Worm (Caenorhabditis elegans) whole organism, young adult: ENCODE measurements around the gene dmd-5.
"Not testable (repeated sequence)": the region's sequence is repeated elsewhere in the genome, so short reads cannot be mapped to it uniquely, and the experiment has no call there.

Source experiments
- B0019.2 ChIP-seq: fragments of 200-800 bp; sonication (Bioruptor generic); conservative IDR thresholded peaks from 2 replicates; pipeline ENCODE4 v1.3.6; 2022; ENCODE audit warnings: missing genetic modification reagents, missing genetic modification characterization, missing compliant biosample characterization
- D2030.7 ChIP-seq: fragments of 200-800 bp; sonication (Bioruptor generic); IDR thresholded peaks from 2 replicates; pipeline ENCODE4 v1.3.6; 2022; ENCODE audit warnings: missing genetic modification reagents, missing genetic modification characterization, missing compliant biosample characterization
- F49E8.2 ChIP-seq: sonication (generic microtip); optimal IDR thresholded peaks from 3 replicates; lab custom pipeline; 2017; ENCODE audit warnings: missing genetic modification characterization, mild to moderate bottlenecking, missing compliant biosample characterization, antibody characterized with exemption, moderate library complexity; ENCODE audit not compliant: insufficient read depth
- F55B11.4 ChIP-seq: sonication (generic microtip); optimal IDR thresholded peaks from 2 replicates; lab custom pipeline; 2016; ENCODE audit warnings: missing compliant biosample characterization, missing genetic modification characterization, borderline replicate concordance; ENCODE audit not compliant: insufficient read depth
- F57A8.1 ChIP-seq: fragments of 200-800 bp; sonication (Bioruptor generic); optimal IDR thresholded peaks from 2 replicates; lab custom pipeline; 2018; ENCODE audit warnings: mild to moderate bottlenecking, missing genetic modification characterization, moderate library complexity, missing compliant biosample characterization
- F57C9.4 ChIP-seq: sonication (generic microtip); optimal IDR thresholded peaks from 2 replicates; lab custom pipeline; 2017; ENCODE audit warnings: mild to moderate bottlenecking, missing genetic modification characterization, missing compliant biosample characterization
- K11D2.4 ChIP-seq: fragments of 200-800 bp; sonication (Bioruptor generic); IDR thresholded peaks from 2 replicates; pipeline ENCODE4 v1.3.6; 2022; ENCODE audit warnings: missing genetic modification reagents, missing genetic modification characterization, missing compliant biosample characterization
- T07F8.4 ChIP-seq: sonication (generic microtip); optimal IDR thresholded peaks from 2 replicates; lab custom pipeline; 2016; ENCODE audit warnings: mild to moderate bottlenecking, missing genetic modification characterization, moderate library complexity, missing compliant biosample characterization
- Y53G8AR.9 ChIP-seq: fragments of 200-800 bp; sonication (Bioruptor generic); conservative IDR thresholded peaks from 2 replicates; pipeline ENCODE4 v1.3.6; 2022; ENCODE audit warnings: missing genetic modification reagents, missing genetic modification characterization, missing compliant biosample characterization
- ama-1 ChIP-seq, 3 experiments: fragments of 150-350 bp in 1 of 3; sonication (generic microtip) in 2 of 3; optimal IDR thresholded peaks; 2 replicates each; lab custom pipeline; 2014 to 2018; ENCODE audit warnings: missing biosample characterization in 2 of 3, missing genetic modification characterization in 2 of 3, missing genetic modification reagents in 2 of 3
- atf-7 ChIP-seq: sonication (generic microtip); optimal IDR thresholded peaks from 2 replicates; lab custom pipeline; 2017; ENCODE audit warnings: mild to moderate bottlenecking, missing genetic modification characterization, missing compliant biosample characterization
- attf-6 ChIP-seq: fragments of 200-800 bp; sonication (Bioruptor generic); IDR thresholded peaks from 2 replicates; pipeline ENCODE4 v1.3.6; 2022; ENCODE audit warnings: missing genetic modification reagents, missing genetic modification characterization, missing compliant biosample characterization
- bed-2 ChIP-seq: fragments of 200-800 bp; sonication (Bioruptor generic); IDR thresholded peaks from 2 replicates; pipeline ENCODE4 v1.3.6; 2022; ENCODE audit warnings: missing genetic modification reagents, missing genetic modification characterization, missing compliant biosample characterization
- cebp-1 ChIP-seq, 2 experiments: fragments of 200-800 bp in 1 of 2; sonication (Bioruptor generic) in 1 of 2; sonication (generic microtip) in 1 of 2; IDR thresholded peaks in 1 of 2; optimal IDR thresholded peaks in 1 of 2; 2 replicates each; pipeline versions ENCODE4 v1.3.6 to Lab custom; 2017 to 2022; ENCODE audit warnings: missing compliant biosample characterization in 2 of 2, missing genetic modification characterization in 2 of 2, mild to moderate bottlenecking in 1 of 2, missing genetic modification reagents in 1 of 2, moderate library complexity in 1 of 2
- ceh-100 ChIP-seq: fragments of 200-800 bp; sonication (Bioruptor generic); IDR thresholded peaks from 2 replicates; pipeline ENCODE4 v1.3.6; 2022; ENCODE audit warnings: missing genetic modification reagents, missing genetic modification characterization, missing compliant biosample characterization
- ceh-27 ChIP-seq: fragments of 200-800 bp; sonication (Bioruptor generic); optimal IDR thresholded peaks from 2 replicates; lab custom pipeline; 2018; ENCODE audit warnings: mild to moderate bottlenecking, missing genetic modification characterization, moderate library complexity, missing compliant biosample characterization
- ceh-79 ChIP-seq: sonication (generic microtip); optimal IDR thresholded peaks from 2 replicates; lab custom pipeline; 2017; ENCODE audit warnings: mild to moderate bottlenecking, missing genetic modification characterization, missing compliant biosample characterization
- dox-1 ChIP-seq: fragments of 200-800 bp; sonication (Bioruptor generic); IDR thresholded peaks from 2 replicates; pipeline ENCODE4 v1.3.6; 2022; ENCODE audit warnings: missing genetic modification reagents, missing genetic modification characterization, missing compliant biosample characterization
- ekl-4 ChIP-seq: fragments of 200-800 bp; sonication (Bioruptor generic); IDR thresholded peaks from 2 replicates; pipeline ENCODE4 v1.3.6; 2022; ENCODE audit warnings: missing genetic modification reagents, missing genetic modification characterization, missing compliant biosample characterization
- fkh-3 ChIP-seq: sonication (generic microtip); optimal IDR thresholded peaks from 2 replicates; lab custom pipeline; 2016; ENCODE audit warnings: mild to moderate bottlenecking, missing genetic modification characterization, missing compliant biosample characterization
- hrde-1 ChIP-seq: sonication (generic microtip); optimal IDR thresholded peaks from 2 replicates; lab custom pipeline; 2016; ENCODE audit warnings: missing genetic modification characterization, mild to moderate bottlenecking, missing compliant biosample characterization, moderate library complexity, missing genotype, missing genetic modification reagents, borderline replicate concordance
- lin-40 ChIP-seq: sonication (generic microtip); optimal IDR thresholded peaks from 2 replicates; lab custom pipeline; 2016; ENCODE audit warnings: missing genetic modification characterization, mild to moderate bottlenecking, missing compliant biosample characterization, missing genotype, missing genetic modification reagents
- lir-1 ChIP-seq: fragments of 200-800 bp; sonication (Bioruptor generic); conservative IDR thresholded peaks from 2 replicates; pipeline ENCODE4 v1.3.6; 2022; ENCODE audit warnings: missing genetic modification reagents, missing genetic modification characterization, missing compliant biosample characterization
- lsl-1 ChIP-seq: fragments of 200-800 bp; sonication (Bioruptor generic); optimal IDR thresholded peaks from 2 replicates; lab custom pipeline; 2018; ENCODE audit warnings: mild to moderate bottlenecking, missing genetic modification characterization, moderate library complexity, missing compliant biosample characterization
- lsy-27 ChIP-seq: sonication (generic microtip); optimal IDR thresholded peaks from 2 replicates; lab custom pipeline; 2017; ENCODE audit warnings: missing genetic modification characterization, mild to moderate bottlenecking, missing compliant biosample characterization, antibody characterized with exemption, missing genotype, borderline replicate concordance; ENCODE audit not compliant: insufficient read depth
- mcd-1 ChIP-seq: fragments of 200-800 bp; sonication (Bioruptor generic); IDR thresholded peaks from 2 replicates; pipeline ENCODE4 v1.3.6; 2022; ENCODE audit warnings: missing genetic modification reagents, missing genetic modification characterization, missing compliant biosample characterization
- mes-4 ChIP-seq: sonication (generic microtip); optimal IDR thresholded peaks from 2 replicates; lab custom pipeline; 2016; ENCODE audit warnings: missing genotype, missing genetic modification characterization, missing compliant biosample characterization
- mxl-1 ChIP-seq: sonication (generic microtip); optimal IDR thresholded peaks from 2 replicates; lab custom pipeline; 2016; ENCODE audit warnings: missing genetic modification characterization, missing compliant biosample characterization
- nfyb-1 ChIP-seq: fragments of 200-800 bp; sonication (Bioruptor generic); IDR thresholded peaks from 2 replicates; pipeline ENCODE4 v1.3.6; 2022; ENCODE audit warnings: missing genetic modification reagents, missing genetic modification characterization, missing compliant biosample characterization
- nhr-80 ChIP-seq: sonication (generic microtip); optimal IDR thresholded peaks from 2 replicates; lab custom pipeline; 2016; ENCODE audit warnings: missing genetic modification characterization, missing compliant biosample characterization
- pbrm-1 ChIP-seq: fragments of 200-800 bp; sonication (Bioruptor generic); IDR thresholded peaks from 2 replicates; pipeline ENCODE4 v1.3.6; 2022; ENCODE audit warnings: missing genetic modification reagents, missing genetic modification characterization, missing compliant biosample characterization
- pha-4 ChIP-seq: fragments of 150-350 bp; sonication (generic microtip); optimal IDR thresholded peaks from 2 replicates; lab custom pipeline; 2014; ENCODE audit warnings: missing biosample characterization, missing genetic modification reagents, missing genetic modification characterization
- sdz-38 ChIP-seq: sonication (generic microtip); optimal IDR thresholded peaks from 2 replicates; lab custom pipeline; 2016; ENCODE audit warnings: missing genotype, missing genetic modification characterization, missing compliant biosample characterization
- sptf-2 ChIP-seq: fragments of 200-800 bp; sonication (Bioruptor generic); optimal IDR thresholded peaks from 2 replicates; lab custom pipeline; 2018; ENCODE audit warnings: mild to moderate bottlenecking, missing genetic modification characterization, missing compliant biosample characterization
- tlf-1 ChIP-seq: fragments of 200-800 bp; sonication (Bioruptor generic); optimal IDR thresholded peaks from 2 replicates; lab custom pipeline; 2018; ENCODE audit warnings: mild to moderate bottlenecking, missing genetic modification characterization, missing compliant biosample characterization
- xnd-1 ChIP-seq: sonication (generic microtip); optimal IDR thresholded peaks from 2 replicates; lab custom pipeline; 2016; ENCODE audit warnings: missing genotype, missing genetic modification reagents, missing genetic modification characterization, missing compliant biosample characterization
- zim-3 ChIP-seq: sonication (generic microtip); optimal IDR thresholded peaks from 2 replicates; lab custom pipeline; 2017; ENCODE audit warnings: mild to moderate bottlenecking, missing genetic modification characterization, moderate library complexity, missing compliant biosample characterization
- ztf-25 ChIP-seq: fragments of 200-800 bp; sonication (Bioruptor generic); IDR thresholded peaks from 2 replicates; pipeline ENCODE4 v1.3.6; 2022; ENCODE audit warnings: missing genetic modification reagents, missing genetic modification characterization, missing compliant biosample characterization

The dmd-5 gene

ce11 chrII:5815382-5815781 is 41.4 kb upstream of the dmd-5 start, which contains the start of gene wago-5:
Gene wago-5, minus strand, starts transcription at chrII:5815482.
- TF ChIP-seq ekl-4 (GFP tag; lab: Robert Waterston, UW); sptf-2; fkh-3: not testable (repeated sequence)

DNA sequence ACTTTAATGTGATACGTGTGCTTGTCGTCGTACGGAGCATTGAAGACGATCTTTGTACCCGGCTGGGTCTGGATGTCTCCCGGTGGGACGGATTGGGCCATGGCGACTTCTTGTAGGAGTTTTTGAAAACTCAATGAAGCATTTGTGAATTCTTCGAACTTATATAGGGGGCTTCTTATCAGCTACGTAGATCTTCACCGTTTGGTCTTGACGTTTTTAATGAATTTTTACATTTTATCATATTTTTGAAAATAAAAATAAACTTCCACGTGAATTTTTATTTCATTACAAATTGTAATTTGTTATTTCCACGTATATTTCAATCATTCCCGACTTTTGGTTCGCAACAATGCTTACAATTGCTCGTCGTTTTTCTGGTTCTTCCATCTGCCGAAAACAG is 36.2 kb upstream of the dmd-5 start, which contains the start of the genes msp-64 and ZK1248.5:
Gene msp-64, minus strand, starts transcription at position 101 of the 400 bp plus-strand sequence.
Gene ZK1248.5, plus strand, starts transcription at position 285 of the 400 bp plus-strand sequence.
- TF ChIP-seq atf-7 (tag; lab: Kevin White, UChicago) (no peak), xnd-1 (no peak)

DNA sequence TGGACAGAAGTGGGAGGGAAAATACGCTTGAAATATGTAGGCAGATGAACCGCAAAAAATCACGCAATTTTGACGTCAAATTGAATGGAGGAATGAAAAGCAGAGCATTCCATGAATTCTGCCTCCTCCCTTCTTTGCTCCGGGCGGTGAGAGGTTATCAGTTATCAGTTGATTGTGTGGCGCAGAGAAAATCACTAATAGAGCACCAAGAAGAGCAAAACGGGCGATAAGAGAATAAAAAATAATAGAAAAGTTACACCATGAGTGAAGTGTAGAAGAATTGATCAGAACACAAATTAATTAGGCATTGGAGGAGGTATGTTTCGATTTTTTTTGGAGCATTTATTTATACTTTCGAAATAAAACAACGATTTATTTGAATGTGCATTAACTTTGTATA is 32.5 kb upstream of the dmd-5 start:
- peak; percentile 92 for TF ChIP-seq nhr-80
- TF ChIP-seq atf-7 (tag; lab: Kevin White, UChicago) = no peak
- TF ChIP-seq dox-1 (GFP tag; lab: Robert Waterston, UW) = peak; percentile 33; the same call in 1 of the 2 replicates
- TF ChIP-seq ztf-25 (GFP tag; lab: Robert Waterston, UW) = no peak
- 0 out of 2 replicates have a peak, but pooled peaks have one; percentile 13 for TF ChIP-seq nfyb-1 (GFP tag; lab: Robert Waterston, UW)
- no peak for TF ChIP-seq Y53G8AR.9 (GFP tag; lab: Robert Waterston, UW)
- no peak for TF ChIP-seq hrde-1 (tag; lab: Kevin White, UChicago)

ce11 chrII:5805303-5805702 is 31.3 kb upstream of the dmd-5 start, which contains the start of gene K05F1.10:
Gene K05F1.10, minus strand, starts transcription at chrII:5805473.
- no peak for TF ChIP-seq K11D2.4 (GFP tag; lab: Robert Waterston, UW)
- no peak for TF ChIP-seq lsl-1 (GFP tag; lab: Kevin White, UChicago)
- peak; percentile 34 for TF ChIP-seq nhr-80
- no peak for TF ChIP-seq lsy-27 (tag; lab: Kevin White, UChicago)
- TF ChIP-seq zim-3 (tag; lab: Kevin White, UChicago) = no peak
- TF ChIP-seq cebp-1 (GFP tag; IDR thresholded peaks at IDR 0.05; lab: Robert Waterston, UW) = no peak
- peak; percentile 42 for TF ChIP-seq cebp-1 (tag; optimal IDR thresholded peaks at IDR 0.05; lab: Kevin White, UChicago)
- TF ChIP-seq mes-4 = no peak
- TF ChIP-seq lin-40 (tag; lab: Kevin White, UChicago) = no peak

DNA sequence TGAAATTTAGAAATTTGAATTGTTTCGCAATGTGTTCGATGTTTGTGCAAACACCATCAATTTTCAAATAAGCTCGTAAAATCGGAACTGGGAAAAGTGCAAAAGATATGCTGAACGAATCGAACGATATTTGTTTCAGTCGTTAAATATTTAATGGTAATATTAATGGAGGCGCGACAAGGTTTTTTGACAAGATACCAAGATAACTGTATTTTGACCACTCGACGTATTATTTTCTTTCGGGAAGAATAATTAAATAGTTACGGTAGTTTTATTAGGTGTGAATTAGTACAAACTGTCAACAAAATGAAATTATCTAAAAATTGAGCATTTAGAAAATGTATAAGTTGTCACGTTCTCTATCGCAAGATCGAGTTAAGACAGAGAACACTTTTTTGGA is 30.3 kb upstream of the dmd-5 start:
- TF ChIP-seq lsy-27 (tag; lab: Kevin White, UChicago) (no peak), pha-4 (tag; lab: Kevin White, UChicago) (no peak), cebp-1 (GFP tag; IDR thresholded peaks at IDR 0.05; lab: Robert Waterston, UW) (no peak), cebp-1 (tag; optimal IDR thresholded peaks at IDR 0.05; lab: Kevin White, UChicago) (no peak), F49E8.2 (no peak), F57C9.4 (tag; lab: Kevin White, UChicago) (no peak), lir-1 (GFP tag; lab: Robert Waterston, UW) (no peak), sdz-38 (tag; lab: Kevin White, UChicago) (no peak), B0019.2 (GFP tag; lab: Robert Waterston, UW) (no peak)

ce11 chrII:5801075-5801474 is 27.1 kb upstream of the dmd-5 start, which contains the start of the genes K05F1.9 and K05F1.1:
Gene K05F1.9, minus strand, starts transcription at chrII:5801175.
Gene K05F1.1, plus strand, starts transcription at chrII:5801382.
- TF ChIP-seq ceh-100 (GFP tag; lab: Robert Waterston, UW) (no peak), mcd-1 (GFP tag; lab: Robert Waterston, UW) (no peak), bed-2 (GFP tag; lab: Robert Waterston, UW) (no peak), T07F8.4 (tag; lab: Kevin White, UChicago) (no peak), F57A8.1 (GFP tag; lab: Kevin White, UChicago) (no peak), mxl-1 (no peak), attf-6 (GFP tag; lab: Robert Waterston, UW) (no peak), cebp-1 (GFP tag; IDR thresholded peaks at IDR 0.05; lab: Robert Waterston, UW) (no peak), cebp-1 (tag; optimal IDR thresholded peaks at IDR 0.05; lab: Kevin White, UChicago) (no peak), tlf-1 (GFP tag; lab: Kevin White, UChicago) (no peak), ceh-79 (tag; lab: Kevin White, UChicago) (no peak), ama-1 (optimal IDR thresholded peaks at IDR 0.05; lab: Kevin White, UChicago) (no peak), ama-1 (GFP tag; optimal IDR thresholded peaks at IDR 0.05; lab: Kevin White, UChicago) (no peak), F55B11.4 (tag; lab: Kevin White, UChicago) (no peak), ceh-27 (GFP tag; lab: Kevin White, UChicago) (no peak), pbrm-1 (GFP tag; lab: Robert Waterston, UW) (no peak), D2030.7 (GFP tag; lab: Robert Waterston, UW) (no peak)
